Fruit fly (Drosophila melanogaster) whole organism, embryonic: ENCODE results near the gene asl.

Experiments
- Abd-B ChIP-seq: fragments of 200-800 bp; sonication (Bioruptor generic); optimal IDR thresholded peaks from 2 replicates; lab custom pipeline; 2018; ENCODE audit warnings: missing biosample characterization, mild to moderate bottlenecking, missing genetic modification characterization, moderate library complexity
- Asciz ChIP-seq: fragments of 200-800 bp; sonication (Bioruptor generic); optimal IDR thresholded peaks from 2 replicates; lab custom pipeline; 2017; ENCODE audit warnings: missing biosample characterization, mild to moderate bottlenecking, missing genetic modification characterization, missing genetic modification reagents
- BtbVII ChIP-seq: fragments of 200-800 bp; sonication (Bioruptor generic); optimal IDR thresholded peaks from 3 replicates; lab custom pipeline; 2017; ENCODE audit warnings: missing biosample characterization, mild to moderate bottlenecking, missing genetic modification characterization
- CG1024 ChIP-seq: fragments of 200-800 bp; sonication (Bioruptor generic); IDR thresholded peaks from 2 replicates; pipeline ENCODE4 v1.3.6; 2022; ENCODE audit warnings: missing biosample characterization, missing genetic modification characterization
- CG11560 ChIP-seq: fragments of 200-800 bp; sonication (Bioruptor generic); IDR thresholded peaks from 3 replicates; pipeline ENCODE4 v1.3.6; 2022; ENCODE audit warnings: missing biosample characterization, missing genetic modification characterization
- CG12659 ChIP-seq: fragments of 200-800 bp; sonication (Bioruptor generic); optimal IDR thresholded peaks from 3 replicates; lab custom pipeline; 2017; ENCODE audit warnings: mild to moderate bottlenecking, missing biosample characterization, missing genetic modification reagents, missing genetic modification characterization
- CG14441 ChIP-seq: fragments of 200-800 bp; sonication (Bioruptor generic); IDR thresholded peaks from 2 replicates; pipeline ENCODE4 v1.3.6; 2022; ENCODE audit warnings: missing biosample characterization, missing genetic modification characterization
- CG15073 ChIP-seq: fragments of 200-800 bp; sonication (Bioruptor generic); optimal IDR thresholded peaks from 2 replicates; lab custom pipeline; 2016; ENCODE audit warnings: missing biosample characterization, missing genetic modification characterization
- CG15269 ChIP-seq: fragments of 200-800 bp; sonication (Bioruptor generic); optimal IDR thresholded peaks from 2 replicates; lab custom pipeline; 2018; ENCODE audit warnings: missing biosample characterization, mild to moderate bottlenecking, missing genetic modification characterization, moderate library complexity
- CG1647 ChIP-seq: fragments of 200-800 bp; sonication (Bioruptor generic); optimal IDR thresholded peaks from 3 replicates; lab custom pipeline; 2016; ENCODE audit warnings: missing biosample characterization, missing genetic modification characterization
- CG16815 ChIP-seq: fragments of 200-800 bp; sonication (Bioruptor generic); optimal IDR thresholded peaks from 3 replicates; lab custom pipeline; 2017; ENCODE audit warnings: missing biosample characterization, mild to moderate bottlenecking, missing genetic modification characterization
- CG17359 ChIP-seq: fragments of 200-800 bp; sonication (Bioruptor generic); optimal IDR thresholded peaks from 3 replicates; lab custom pipeline; 2018; ENCODE audit warnings: missing biosample characterization, mild to moderate bottlenecking, missing genetic modification characterization, moderate library complexity
- CG18011 ChIP-seq: fragments of 200-800 bp; sonication (Bioruptor generic); optimal IDR thresholded peaks from 2 replicates; lab custom pipeline; 2017; ENCODE audit warnings: missing biosample characterization, missing genetic modification characterization, mild to moderate bottlenecking, moderate library complexity, missing genotype
- CG34376 ChIP-seq: fragments of 200-800 bp; sonication (Bioruptor generic); optimal IDR thresholded peaks from 2 replicates; lab custom pipeline; 2018; ENCODE audit warnings: missing biosample characterization, mild to moderate bottlenecking, missing genetic modification characterization
- CG3995 ChIP-seq: fragments of 200-800 bp; sonication (Bioruptor generic); optimal IDR thresholded peaks from 3 replicates; lab custom pipeline; 2016; ENCODE audit warnings: missing biosample characterization, missing genetic modification characterization
- CG7928 ChIP-seq: fragments of 200-800 bp; sonication (Bioruptor generic); optimal IDR thresholded peaks from 2 replicates; lab custom pipeline; 2017; ENCODE audit warnings: missing biosample characterization, mild to moderate bottlenecking, missing genetic modification characterization
- CG9609 ChIP-seq: fragments of 200-800 bp; sonication (Bioruptor generic); optimal IDR thresholded peaks from 3 replicates; lab custom pipeline; 2016; ENCODE audit warnings: missing biosample characterization, missing genetic modification characterization
- Dp ChIP-seq: fragments of 200-800 bp; sonication (Bioruptor generic); optimal IDR thresholded peaks from 2 replicates; lab custom pipeline; 2018; ENCODE audit warnings: missing biosample characterization, mild to moderate bottlenecking, missing genetic modification characterization, moderate library complexity
- Dref ChIP-seq: fragments of 200-800 bp; sonication (Bioruptor generic); IDR thresholded peaks from 2 replicates; pipeline ENCODE4 v1.3.6; 2022; ENCODE audit warnings: missing biosample characterization, missing genetic modification characterization
- Drgx ChIP-seq: fragments of 200-800 bp; sonication (Bioruptor generic); IDR thresholded peaks from 2 replicates; pipeline ENCODE4 v1.3.6; 2022; ENCODE audit warnings: missing biosample characterization, missing genetic modification characterization
- Gsc ChIP-seq: fragments of 200-800 bp; sonication (Bioruptor generic); IDR thresholded peaks from 2 replicates; pipeline ENCODE4 v1.3.6; 2022; ENCODE audit warnings: missing biosample characterization, missing genetic modification characterization
- Kr ChIP-seq: fragments of 200-800 bp; sonication (Bioruptor generic); optimal IDR thresholded peaks from 2 replicates; lab custom pipeline; 2017; ENCODE audit warnings: missing biosample characterization, mild to moderate bottlenecking, missing genetic modification characterization
- Meics ChIP-seq: fragments of 200-800 bp; sonication (Bioruptor generic); optimal IDR thresholded peaks from 2 replicates; lab custom pipeline; 2017; ENCODE audit warnings: missing biosample characterization, mild to moderate bottlenecking, missing genetic modification characterization
- Oaz ChIP-seq: fragments of 200-800 bp; sonication (Bioruptor generic); IDR thresholded peaks from 2 replicates; pipeline ENCODE4 v1.3.6; 2022; ENCODE audit warnings: missing biosample characterization, missing genetic modification characterization
- Ravus ChIP-seq: fragments of 200-800 bp; sonication (Bioruptor generic); IDR thresholded peaks from 2 replicates; pipeline ENCODE4 v1.3.6; 2022; ENCODE audit warnings: missing biosample characterization, missing genetic modification characterization
- Sin3A ChIP-seq: fragments of >200 bp; optimal IDR thresholded peaks from 2 replicates; lab custom pipeline; 2018
- Sry-δ ChIP-seq: fragments of 200-800 bp; sonication (Bioruptor generic); optimal IDR thresholded peaks from 2 replicates; lab custom pipeline; 2016; ENCODE audit warnings: missing biosample characterization, missing genetic modification characterization
- az2 ChIP-seq: fragments of 200-800 bp; sonication (Bioruptor generic); optimal IDR thresholded peaks from 3 replicates; lab custom pipeline; 2016; ENCODE audit warnings: missing biosample characterization, missing genetic modification characterization
- bigmax ChIP-seq: fragments of 200-800 bp; sonication (Bioruptor generic); optimal IDR thresholded peaks from 2 replicates; lab custom pipeline; 2018; ENCODE audit warnings: missing biosample characterization, mild to moderate bottlenecking, missing genetic modification characterization
- br ChIP-seq: fragments of >200 bp; optimal IDR thresholded peaks from 2 replicates; lab custom pipeline; 2017
- corto ChIP-seq: fragments of 200-800 bp; sonication (Bioruptor generic); optimal IDR thresholded peaks from 2 replicates; lab custom pipeline; 2016; ENCODE audit warnings: missing biosample characterization, mild to moderate bottlenecking, missing genetic modification characterization, moderate library complexity
- crol ChIP-seq: fragments of 200-800 bp; sonication (Bioruptor generic); IDR thresholded peaks from 2 replicates; pipeline ENCODE4 v1.3.6; 2022; ENCODE audit warnings: missing biosample characterization, missing genetic modification characterization
- dati ChIP-seq: fragments of 200-800 bp; sonication (Bioruptor generic); IDR thresholded peaks from 2 replicates; pipeline ENCODE4 v1.3.6; 2022; ENCODE audit warnings: missing biosample characterization, missing genetic modification characterization
- ewg ChIP-seq: fragments of 200-800 bp; sonication (Bioruptor generic); optimal IDR thresholded peaks from 3 replicates; lab custom pipeline; 2017; ENCODE audit warnings: mild to moderate bottlenecking, missing biosample characterization, missing genetic modification reagents, missing genetic modification characterization
- exex ChIP-seq: fragments of 200-800 bp; sonication (Bioruptor generic); optimal IDR thresholded peaks from 4 replicates; lab custom pipeline; 2018; ENCODE audit warnings: missing biosample characterization, mild to moderate bottlenecking, missing genetic modification characterization, moderate library complexity
- gro ChIP-seq: fragments of 200-800 bp; sonication (Bioruptor generic); optimal IDR thresholded peaks from 2 replicates; lab custom pipeline; 2016; ENCODE audit warnings: missing biosample characterization, missing genetic modification characterization
- her ChIP-seq: fragments of 200-800 bp; sonication (Bioruptor generic); optimal IDR thresholded peaks from 2 replicates; lab custom pipeline; 2016; ENCODE audit warnings: missing biosample characterization, missing genetic modification characterization
- inv ChIP-seq: fragments of 200-800 bp; sonication (Bioruptor generic); IDR thresholded peaks from 2 replicates; pipeline ENCODE4 v1.3.6; 2022; ENCODE audit warnings: missing biosample characterization, missing genetic modification characterization; ENCODE audit not compliant: partially characterized antibody
- kah ChIP-seq: fragments of 200-800 bp; sonication (Bioruptor generic); optimal IDR thresholded peaks from 2 replicates; lab custom pipeline; 2018; ENCODE audit warnings: missing biosample characterization, mild to moderate bottlenecking, missing genetic modification characterization
- knrl ChIP-seq: fragments of 200-800 bp; sonication (Bioruptor generic); IDR thresholded peaks from 3 replicates; pipeline ENCODE4 v1.3.6; 2022; ENCODE audit warnings: missing biosample characterization, missing genetic modification characterization; ENCODE audit not compliant: partially characterized antibody
- lilli ChIP-seq: fragments of 200-800 bp; sonication (Bioruptor generic); optimal IDR thresholded peaks from 3 replicates; lab custom pipeline; 2016; ENCODE audit warnings: missing biosample characterization, missing genetic modification characterization
- otp ChIP-seq: fragments of 200-800 bp; sonication (Bioruptor generic); IDR thresholded peaks from 3 replicates; pipeline ENCODE4, ENCODE4 v1.3.6; 2022; ENCODE audit warnings: missing biosample characterization, missing genetic modification characterization
- pfk ChIP-seq: fragments of 200-800 bp; sonication (Bioruptor generic); optimal IDR thresholded peaks from 2 replicates; lab custom pipeline; 2018; ENCODE audit warnings: missing biosample characterization, mild to moderate bottlenecking, missing genetic modification characterization, moderate library complexity
- run ChIP-seq: fragments of 200-800 bp; sonication (Bioruptor generic); optimal IDR thresholded peaks from 3 replicates; lab custom pipeline; 2018; ENCODE audit warnings: missing biosample characterization, mild to moderate bottlenecking, missing genetic modification characterization
- sens ChIP-seq: fragments of 200-800 bp; sonication (Bioruptor generic); peaks from one replicate; lab custom pipeline; 2016; ENCODE audit warnings: missing biosample characterization, missing genetic modification characterization
- stwl ChIP-seq: fragments of 200-800 bp; sonication (Bioruptor generic); optimal IDR thresholded peaks from 3 replicates; lab custom pipeline; 2018; ENCODE audit warnings: missing biosample characterization, mild to moderate bottlenecking, missing genetic modification characterization, moderate library complexity
- tap ChIP-seq: fragments of 200-800 bp; optimal IDR thresholded peaks from 3 replicates; lab custom pipeline; 2019; ENCODE audit warnings: missing biosample characterization, mild to moderate bottlenecking, missing genetic modification characterization, moderate library complexity
- tio ChIP-seq: fragments of 200-800 bp; sonication (Bioruptor generic); optimal IDR thresholded peaks from 2 replicates; lab custom pipeline; 2017; ENCODE audit warnings: missing biosample characterization, missing genetic modification characterization, inconsistent platforms
- trem ChIP-seq: fragments of 200-800 bp; optimal IDR thresholded peaks from 3 replicates; lab custom pipeline; 2019; ENCODE audit warnings: missing biosample characterization, mild to moderate bottlenecking, missing genetic modification characterization, moderate library complexity
- wdn ChIP-seq: fragments of 200-800 bp; sonication (Bioruptor generic); IDR thresholded peaks from 2 replicates; pipeline ENCODE4 v1.3.6; 2022; ENCODE audit warnings: missing biosample characterization, missing genetic modification characterization
- zfh2 ChIP-seq: fragments of 200-800 bp; sonication (Bioruptor generic); optimal IDR thresholded peaks from 2 replicates; lab custom pipeline; 2016; ENCODE audit warnings: missing biosample characterization, missing genetic modification characterization

The asl gene

DNA sequence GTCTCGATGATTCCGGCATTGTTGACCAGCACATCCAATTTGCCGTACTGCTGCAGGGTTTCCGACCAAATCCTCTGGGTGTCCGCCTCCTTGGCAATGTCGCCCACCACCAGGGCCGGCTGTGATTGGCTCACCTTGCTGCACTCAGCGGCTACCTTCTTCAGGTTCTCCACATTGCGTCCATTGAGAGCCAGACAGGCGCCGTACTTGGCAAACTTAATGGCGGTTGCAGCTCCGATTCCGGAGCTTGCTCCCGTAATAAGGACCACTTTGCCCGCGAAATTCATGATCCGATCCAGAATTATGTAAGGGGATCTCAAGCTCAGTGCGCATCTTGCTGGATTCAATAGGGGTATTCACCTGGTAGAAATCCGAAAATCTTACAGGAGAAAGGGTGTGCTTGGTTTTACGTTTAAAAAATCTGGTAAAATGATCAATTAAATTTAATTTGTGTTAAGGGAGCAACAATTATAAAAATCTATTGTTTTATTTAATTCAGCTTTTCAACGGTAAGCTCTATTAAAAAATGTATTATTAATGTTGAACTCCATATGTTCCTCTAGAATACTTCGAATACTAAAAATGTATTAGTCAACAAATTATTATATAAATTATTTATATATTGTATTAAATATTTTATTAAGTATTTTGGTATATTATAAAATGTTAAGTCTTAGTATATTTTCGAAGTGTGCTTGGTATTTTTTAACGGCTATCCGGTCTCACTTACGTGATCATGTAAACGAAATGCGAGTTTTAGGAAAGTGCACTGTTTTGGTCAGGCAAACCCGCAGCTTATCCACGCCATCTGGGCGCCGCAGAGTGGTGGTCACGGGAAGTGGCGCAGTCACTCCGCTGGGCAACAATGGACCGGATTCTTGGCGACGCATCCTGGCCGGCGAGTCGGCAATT is 30.4 kb upstream of the asl start, which contains the start of the genes CG31548 and CG12170 (continued):
- TF ChIP-seq pfk (GFP tag; lab: Kevin White, UChicago): no peak
- TF ChIP-seq br: no peak
- TF ChIP-seq CG15073: no peak
- peak; percentile 93 for TF ChIP-seq sens (GFP tag; lab: Kevin White, UChicago)
- TF ChIP-seq Asciz (GFP tag; lab: Kevin White, UChicago): no peak
- TF ChIP-seq CG1024: no peak
- TF ChIP-seq tio (GFP tag; lab: Kevin White, UChicago): no peak
- TF ChIP-seq CG3995 (GFP tag; lab: Kevin White, UChicago): no peak
- TF ChIP-seq exex (tag; lab: Kevin White, UChicago): no peak
- no peak for TF ChIP-seq Dp (GFP tag; lab: Kevin White, UChicago)
- TF ChIP-seq crol: no peak
- TF ChIP-seq ewg (GFP tag; lab: Kevin White, UChicago): peak; percentile 32
- TF ChIP-seq CG18011: peak; percentile 36
- TF ChIP-seq Abd-B (GFP tag; lab: Kevin White, UChicago): no peak
- peak; percentile 2 for TF ChIP-seq CG9609 (GFP tag; lab: Kevin White, UChicago)
- no peak for TF ChIP-seq stwl
- TF ChIP-seq knrl: no peak
- no peak for TF ChIP-seq Sin3A (lab: Kevin White, UChicago)
- TF ChIP-seq bigmax (GFP tag; lab: Kevin White, UChicago): no peak
- no peak for TF ChIP-seq CG1647
- TF ChIP-seq otp (GFP tag; lab: Robert Waterston, UW): no peak
- no peak for TF ChIP-seq kah (GFP tag; lab: Kevin White, UChicago)
- TF ChIP-seq CG7928 (GFP tag; lab: Kevin White, UChicago): no peak
- no peak for TF ChIP-seq BtbVII (GFP tag; lab: Kevin White, UChicago)
- TF ChIP-seq dati (GFP tag; lab: Robert Waterston, UW): no peak
- no peak for TF ChIP-seq CG15269
- no peak for TF ChIP-seq Meics (GFP tag; lab: Kevin White, UChicago)
- no peak for TF ChIP-seq Kr (GFP tag; lab: Kevin White, UChicago)
- TF ChIP-seq CG11560: no peak
- no peak for TF ChIP-seq inv
- no peak for TF ChIP-seq Sry-δ
- TF ChIP-seq trem (tag; lab: Kevin White, UChicago): peak; percentile 57
- TF ChIP-seq CG34376 (GFP tag; lab: Kevin White, UChicago): no peak
- no peak for TF ChIP-seq CG14441 (GFP tag; lab: Robert Waterston, UW)
- TF ChIP-seq Dref (GFP tag; lab: Robert Waterston, UW): no peak
- no peak for TF ChIP-seq corto
- peak; percentile 56 for TF ChIP-seq CG12659 (GFP tag; lab: Kevin White, UChicago)
- TF ChIP-seq az2: peak; percentile 56
- no peak for TF ChIP-seq CG16815 (GFP tag; lab: Kevin White, UChicago)
- TF ChIP-seq wdn (GFP tag; lab: Robert Waterston, UW): no peak
- TF ChIP-seq run (tag; lab: Kevin White, UChicago): no peak
- TF ChIP-seq tap (tag; lab: Kevin White, UChicago): peak; percentile 54
- TF ChIP-seq Ravus (GFP tag; lab: Robert Waterston, UW): no peak
- peak; percentile 11 for TF ChIP-seq gro
- TF ChIP-seq Gsc: no peak
- TF ChIP-seq her (GFP tag; lab: Kevin White, UChicago): peak; percentile 42
- no peak for TF ChIP-seq Drgx (GFP tag; lab: Robert Waterston, UW)
- peak; percentile 53 for TF ChIP-seq lilli (GFP tag; lab: Kevin White, UChicago)
- no peak for TF ChIP-seq Oaz (GFP tag; lab: Robert Waterston, UW)
- TF ChIP-seq CG17359 (tag; lab: Kevin White, UChicago): peak; percentile 48
- TF ChIP-seq zfh2 (GFP tag; lab: Kevin White, UChicago): no peak
